Worm (Caenorhabditis elegans) whole organism, early embryonic: Measurements from ENCODE around the gene ama-1.

Experiments used
- B0310.2 ChIP-seq: sonication (generic microtip); optimal IDR thresholded peaks from 2 replicates; lab custom pipeline; 2016; ENCODE audit warnings: mild to moderate bottlenecking, missing genetic modification characterization, missing compliant biosample characterization
- F13C5.2 ChIP-seq: sonication (generic microtip); optimal IDR thresholded peaks from 2 replicates; lab custom pipeline; 2017; ENCODE audit warnings: mild to moderate bottlenecking, missing genetic modification characterization, inconsistent platforms, missing compliant biosample characterization
- aly-1 ChIP-seq: sonication (generic microtip); optimal IDR thresholded peaks from 2 replicates; lab custom pipeline; 2016; ENCODE audit warnings: missing genetic modification characterization, missing compliant biosample characterization
- ama-1 ChIP-seq: fragments of 150-350 bp; optimal IDR thresholded peaks from 2 replicates; lab custom pipeline; 2014
- ceh-13 ChIP-seq: fragments of 200-800 bp; sonication (Bioruptor generic); optimal IDR thresholded peaks from 2 replicates; lab custom pipeline; 2018; ENCODE audit warnings: mild to moderate bottlenecking, missing genetic modification characterization, missing compliant biosample characterization
- ceh-36 ChIP-seq: sonication (generic microtip); optimal IDR thresholded peaks from 2 replicates; lab custom pipeline; 2016; ENCODE audit warnings: missing genetic modification characterization, inconsistent platforms, missing compliant biosample characterization
- ets-7 ChIP-seq: sonication (generic microtip); optimal IDR thresholded peaks from 2 replicates; lab custom pipeline; 2016; ENCODE audit warnings: missing genotype, missing genetic modification characterization, missing compliant biosample characterization
- flt-1 ChIP-seq: fragments of 200-800 bp; sonication (Bioruptor generic); IDR thresholded peaks from 2 replicates; pipeline ENCODE4 v1.3.6; 2022; ENCODE audit warnings: missing genetic modification characterization, missing compliant biosample characterization
- hmbx-1 ChIP-seq: sonication (generic microtip); optimal IDR thresholded peaks from 2 replicates; lab custom pipeline; 2016; ENCODE audit warnings: mild to moderate bottlenecking, missing genetic modification characterization, missing compliant biosample characterization
- hmg-4 ChIP-seq: fragments of 200-800 bp; sonication (Bioruptor generic); optimal IDR thresholded peaks from 2 replicates; lab custom pipeline; 2018; ENCODE audit warnings: mild to moderate bottlenecking, missing genetic modification characterization, missing compliant biosample characterization
- hnd-1 ChIP-seq: sonication (generic microtip); optimal IDR thresholded peaks from 2 replicates; lab custom pipeline; 2016; ENCODE audit warnings: missing genetic modification characterization, missing compliant biosample characterization
- pes-1 ChIP-seq: fragments of 200-800 bp; sonication (Bioruptor generic); IDR thresholded peaks from 2 replicates; pipeline ENCODE4 v1.3.6; 2022; ENCODE audit warnings: missing genetic modification reagents, missing genetic modification characterization, missing compliant biosample characterization
- scrt-1 ChIP-seq: fragments of 200-800 bp; sonication (Bioruptor generic); IDR thresholded peaks from 2 replicates; pipeline ENCODE4 v1.3.6; 2022; ENCODE audit warnings: missing genetic modification characterization, missing compliant biosample characterization
- sea-1 ChIP-seq: fragments of 200-800 bp; sonication (Bioruptor generic); conservative IDR thresholded peaks from 2 replicates; pipeline ENCODE4 v1.3.6; 2022; ENCODE audit warnings: missing genetic modification characterization, missing compliant biosample characterization
- tbx-11 ChIP-seq: fragments of 200-800 bp; sonication (Bioruptor generic); IDR thresholded peaks from 2 replicates; pipeline ENCODE4 v1.3.6; 2022; ENCODE audit warnings: missing genetic modification characterization, missing compliant biosample characterization
- tbx-37 ChIP-seq: fragments of 200-800 bp; sonication (Bioruptor generic); conservative IDR thresholded peaks from 2 replicates; pipeline ENCODE4 v1.3.6; 2022; ENCODE audit warnings: missing genetic modification reagents, missing genetic modification characterization, missing compliant biosample characterization
- tra-4 ChIP-seq: sonication (generic microtip); optimal IDR thresholded peaks from 2 replicates; lab custom pipeline; 2017; ENCODE audit warnings: missing genetic modification characterization, missing compliant biosample characterization

ama-1 gene

ce11 chrIV:4298983-4299382 lies 51.1 kb downstream of the ama-1 start, which contains the start of gene F15E6.9:
F15E6.9 (minus strand) TSS chrIV:4299083.
- no peak for TF ChIP-seq tbx-11

- no peak for TF ChIP-seq tra-4 (tag; lab: Kevin White, UChicago)
- TF ChIP-seq scrt-1 (GFP tag; lab: Robert Waterston, UW) = no peak
- TF ChIP-seq F13C5.2 (tag; lab: Kevin White, UChicago) = no peak
- no peak for TF ChIP-seq pes-1 (GFP tag; lab: Robert Waterston, UW)
- no peak for TF ChIP-seq hnd-1
- TF ChIP-seq B0310.2 (tag; lab: Kevin White, UChicago) = no peak
- TF ChIP-seq sea-1 (GFP tag; lab: Robert Waterston, UW) = no peak
- no peak for TF ChIP-seq ceh-13 (GFP tag; lab: Kevin White, UChicago)
- TF ChIP-seq tbx-11 = no peak
- TF ChIP-seq ceh-36 (tag; lab: Kevin White, UChicago) = no peak
- no peak for TF ChIP-seq ama-1 (lab: Kevin White, UChicago)
- no peak for TF ChIP-seq aly-1 (tag; lab: Kevin White, UChicago)
- TF ChIP-seq tbx-37 = no peak
- no peak for TF ChIP-seq ets-7 (tag; lab: Kevin White, UChicago)
- no peak for TF ChIP-seq hmg-4 (GFP tag; lab: Kevin White, UChicago)
- no peak for TF ChIP-seq flt-1 (GFP tag; lab: Robert Waterston, UW)
- no peak for TF ChIP-seq hmbx-1 (tag; lab: Kevin White, UChicago)
Observed at ce11 chrIV:4299994-4300393, 52.1 kb downstream of the ama-1 start.

DNA sequence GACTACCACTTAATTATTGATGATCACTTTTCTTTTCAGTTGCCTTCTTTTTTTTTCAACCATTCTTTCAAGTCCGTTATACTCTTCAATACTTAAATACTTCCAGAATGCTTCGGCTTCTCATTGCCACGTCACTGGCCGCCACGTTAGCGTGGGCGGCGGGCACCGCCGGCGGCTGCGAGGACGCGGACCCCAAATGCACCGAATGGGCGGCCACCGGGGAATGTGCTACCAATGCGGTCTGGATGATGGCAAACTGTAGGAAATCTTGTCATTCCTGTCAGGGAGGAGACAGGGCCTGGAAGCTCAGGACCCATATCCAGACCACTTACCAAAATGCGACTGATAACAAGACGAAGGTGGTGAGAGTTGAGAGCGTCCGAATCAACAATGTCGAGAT lies 53.3 kb downstream of the ama-1 start, which contains the start of gene lgc-22:
Gene lgc-22, plus strand, starts transcription at position 105 of the 400 bp plus-strand sequence.
- TF ChIP-seq B0310.2 (tag; lab: Kevin White, UChicago) = no peak
- no peak for TF ChIP-seq ets-7 (tag; lab: Kevin White, UChicago)
- TF ChIP-seq flt-1 (GFP tag; lab: Robert Waterston, UW) = no peak
- no peak for TF ChIP-seq tbx-11
- no peak for TF ChIP-seq F13C5.2 (tag; lab: Kevin White, UChicago)
- no peak for TF ChIP-seq scrt-1 (GFP tag; lab: Robert Waterston, UW)
- TF ChIP-seq sea-1 (GFP tag; lab: Robert Waterston, UW) = no peak

DNA sequence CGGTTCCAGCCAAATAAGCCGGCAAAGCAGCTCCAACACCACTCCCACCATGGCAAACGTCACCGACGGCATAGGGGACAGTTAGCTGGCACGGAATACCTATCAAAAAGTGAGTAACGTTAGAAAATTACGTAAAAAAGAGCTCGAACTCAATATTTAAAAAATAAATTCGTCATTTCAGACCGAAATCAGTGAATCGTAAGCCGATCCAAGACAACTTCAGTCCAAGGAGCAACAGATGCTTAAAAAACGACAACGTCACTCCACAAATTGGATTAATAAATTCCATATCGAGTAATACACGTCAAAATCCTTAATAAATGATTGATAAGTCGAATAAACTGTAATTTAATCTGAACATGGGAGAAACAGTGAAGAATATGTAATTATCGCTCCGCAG lies 58.4 kb downstream of the ama-1 start:
- TF ChIP-seq ama-1 (lab: Kevin White, UChicago) = no peak
- TF ChIP-seq ceh-36 (tag; lab: Kevin White, UChicago) = no peak
- TF ChIP-seq scrt-1 (GFP tag; lab: Robert Waterston, UW) = no peak
- no peak for TF ChIP-seq tra-4 (tag; lab: Kevin White, UChicago)
- TF ChIP-seq hnd-1 = no peak
- no peak for TF ChIP-seq F13C5.2 (tag; lab: Kevin White, UChicago)
- no peak for TF ChIP-seq B0310.2 (tag; lab: Kevin White, UChicago)
- no peak for TF ChIP-seq pes-1 (GFP tag; lab: Robert Waterston, UW)
- TF ChIP-seq tbx-37 = no peak
- no peak for TF ChIP-seq ceh-13 (GFP tag; lab: Kevin White, UChicago)
- TF ChIP-seq tbx-11 = no peak
- TF ChIP-seq hmg-4 (GFP tag; lab: Kevin White, UChicago) = no peak
- no peak for TF ChIP-seq flt-1 (GFP tag; lab: Robert Waterston, UW)
- TF ChIP-seq hmbx-1 (tag; lab: Kevin White, UChicago) = no peak

DNA sequence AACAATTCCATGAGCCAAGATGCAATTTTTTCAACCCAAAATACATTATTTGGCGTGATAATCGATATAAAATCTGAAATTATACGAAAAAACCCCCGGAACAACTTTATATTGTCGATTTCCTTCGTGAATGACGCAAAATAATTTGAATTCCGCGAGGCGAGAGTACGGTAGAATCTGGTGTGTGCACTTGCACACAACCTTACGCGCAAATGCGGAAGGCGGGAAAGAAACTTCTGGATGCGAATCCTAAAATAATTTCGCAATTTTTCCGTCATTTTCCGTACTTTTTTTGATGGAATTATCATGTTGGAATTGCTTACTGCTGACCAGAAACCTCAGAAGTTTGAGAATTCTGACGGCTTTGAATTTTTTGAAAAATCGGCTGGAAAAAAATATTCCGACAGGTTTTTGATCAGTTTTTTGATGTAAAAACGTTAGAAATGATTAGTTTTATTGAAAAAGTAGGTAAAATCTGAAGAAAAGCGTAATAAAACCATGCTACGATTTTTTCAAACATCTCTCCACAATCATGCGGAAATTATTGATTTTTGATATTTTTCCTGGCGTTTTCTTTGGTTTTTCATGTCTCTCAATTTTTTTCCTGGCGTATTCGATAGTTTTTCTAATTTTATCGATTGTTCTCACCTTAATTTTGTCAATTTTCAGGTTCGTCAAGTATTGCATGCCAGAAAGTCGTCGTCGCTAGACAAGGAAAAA lies 59.5 kb downstream of the ama-1 start, which contains the start of gene set-9:
Gene set-9, plus strand, starts transcription at position 670 of the 720 bp plus-strand sequence.
- no peak for TF ChIP-seq ceh-36 (tag; lab: Kevin White, UChicago)
- TF ChIP-seq scrt-1 (GFP tag; lab: Robert Waterston, UW) = no peak
- TF ChIP-seq tra-4 (tag; lab: Kevin White, UChicago) = no peak
- no peak for TF ChIP-seq ets-7 (tag; lab: Kevin White, UChicago)
- no peak for TF ChIP-seq B0310.2 (tag; lab: Kevin White, UChicago)
